Fruit fly (Drosophila melanogaster) Kc167 (cell line): ENCODE data around the gene ND-B16.6.

Experiments
- Myc ChIP-seq: fragments of >200 bp; optimal IDR thresholded peaks from 2 replicates; lab custom pipeline; 2017; ENCODE audit warnings: missing external identifiers
- Sin3A ChIP-seq: fragments of >200 bp; optimal IDR thresholded peaks from 2 replicates; lab custom pipeline; 2018; ENCODE audit warnings: missing external identifiers
- h ChIP-seq: fragments of >200 bp; optimal IDR thresholded peaks from 3 replicates; lab custom pipeline; 2018; ENCODE audit warnings: missing external identifiers
- insv ChIP-seq: fragments of >200 bp; optimal IDR thresholded peaks from 3 replicates; lab custom pipeline; 2018; ENCODE audit warnings: missing external identifiers
- psq ChIP-seq: fragments of >200 bp; optimal IDR thresholded peaks from 2 replicates; lab custom pipeline; 2017; ENCODE audit warnings: missing external identifiers
- ttk ChIP-seq: sonication (Bioruptor generic); optimal IDR thresholded peaks from 2 replicates; lab custom pipeline; 2017; ENCODE audit warnings: missing external identifiers

- TF ChIP-seq insv (lab: Kevin White, UChicago) = no peak
- no peak for TF ChIP-seq ttk
- TF ChIP-seq psq (lab: Kevin White, UChicago) = no peak
- no peak for TF ChIP-seq h (lab: Kevin White, UChicago)
- no peak for TF ChIP-seq Myc (lab: Kevin White, UChicago)
- TF ChIP-seq Sin3A (lab: Kevin White, UChicago) = no peak
These were observed 46.5 kb downstream of the ND-B16.6 start, which contains the start of gene CG3823 for dm6 chrX:6303675-6304074.
